Worm (Caenorhabditis elegans): ENCODE results near the gene srg-7.

ce11 chrIII:6287195-6287594 lies 19.2 kb upstream of the srg-7 start, which contains the start of gene F47D12.6:
- no peak for TF ChIP-seq unc-39 (tag; optimal IDR thresholded peaks at IDR 0.05)
- no peak for TF ChIP-seq ceh-43 (GFP tag; optimal IDR thresholded peaks at IDR 0.05)
- no peak for TF ChIP-seq zip-8 (tag; optimal IDR thresholded peaks at IDR 0.05)
- no peak for TF ChIP-seq unc-62 (GFP tag; optimal IDR thresholded peaks at IDR 0.05)
- TF ChIP-seq nhr-237 (tag; optimal IDR thresholded peaks at IDR 0.05), result no peak
- TF ChIP-seq ceh-83 (GFP tag; optimal IDR thresholded peaks at IDR 0.05), result no peak
- TF ChIP-seq nhr-76 (tag; optimal IDR thresholded peaks at IDR 0.05), result no peak
- TF ChIP-seq elt-1 (tag; optimal IDR thresholded peaks at IDR 0.05; ENCODE audit: borderline replicate concordance, insufficient read depth), result no peak
- TF ChIP-seq snpc-4 (tag; optimal IDR thresholded peaks at IDR 0.05), result no peak

Data from whole organism, mixed stage, embryonic.